Fruit fly (Drosophila melanogaster) whole organism: ENCODE data around the gene CG6465.

Experiments used
- Dll ChIP-seq: fragments of >200 bp; optimal IDR thresholded peaks from 2 replicates; lab custom pipeline; 2017
- EcR ChIP-seq, 2 experiments: fragments of >200 bp; optimal IDR thresholded peaks; 2 replicates each; lab custom pipeline; 2017; ENCODE audit warnings: missing biosample characterization in 2 of 2, missing genetic modification characterization in 2 of 2, missing genetic modification reagents in 2 of 2
- pan ChIP-seq: fragments of >200 bp; optimal IDR thresholded peaks from 2 replicates; lab custom pipeline; 2017
- psq ChIP-seq: fragments of >200 bp; optimal IDR thresholded peaks from 2 replicates; lab custom pipeline; 2017
- usp ChIP-seq: fragments of >200 bp; optimal IDR thresholded peaks from 2 replicates; lab custom pipeline; 2017; ENCODE audit warnings: missing biosample characterization, missing genetic modification characterization, mixed read lengths

DNA sequence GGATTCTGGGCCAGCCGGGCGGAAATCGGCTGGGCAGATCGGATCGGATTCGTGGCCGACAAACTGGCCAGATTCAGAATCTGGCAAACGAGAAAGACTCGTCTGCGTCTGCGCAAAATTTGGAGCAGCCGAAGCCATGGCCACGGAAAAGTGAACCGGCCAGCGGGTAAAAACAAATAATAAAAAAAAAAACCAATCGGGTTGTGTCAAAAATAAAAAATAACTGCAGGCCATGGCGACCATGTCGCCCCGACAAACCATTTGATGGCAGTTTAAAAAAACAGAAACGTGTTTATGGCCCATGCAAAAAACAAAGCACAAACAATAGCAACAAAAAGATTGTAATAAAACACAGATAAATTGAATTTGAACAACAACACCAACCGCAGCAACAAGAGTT is 11.1 kb upstream of the CG6465 start:
- no peak for TF ChIP-seq psq (lab: Kevin White, UChicago)
- no peak for TF ChIP-seq EcR (GFP tag; optimal IDR thresholded peaks at IDR 0.05; lab: Kevin White, UChicago)
- TF ChIP-seq usp (GFP tag; lab: Kevin White, UChicago), result no peak
- TF ChIP-seq pan (lab: Kevin White, UChicago), result no peak
- TF ChIP-seq Dll (lab: Kevin White, UChicago), result no peak
